Worm (Caenorhabditis elegans) whole organism, L1 larva: ENCODE results near the gene Y54G2A.12.
A peak's percentile ranks its signal among the peaks of the same experiment; 100 is the strongest.

ENCODE experiments used
- ama-1 ChIP-seq: fragments of 150-350 bp; optimal IDR thresholded peaks from 2 replicates; lab custom pipeline; 2014
- efl-1 ChIP-seq, 4 experiments: fragments of 150-350 bp; optimal IDR thresholded peaks in 3 of 4; peaks in 1 of 4; 1 replicate in 1 of 4; 2 replicates in 3 of 4; lab custom pipeline; 2014; ENCODE audit warnings: missing biosample characterization in 2 of 4, missing genetic modification characterization in 2 of 4, missing genetic modification reagents in 2 of 4
- egl-27 ChIP-seq, 2 experiments: fragments of 150-350 bp in 1 of 2; sonication (generic microtip); optimal IDR thresholded peaks; 3 replicates each; lab custom pipeline; 2017 to 2018; ENCODE audit warnings: missing biosample characterization in 2 of 2, missing genetic modification characterization in 2 of 2, missing genetic modification reagents in 2 of 2
- elt-3 ChIP-seq, 6 experiments: fragments of 150-350 bp in 1 of 6; sonication (generic microtip); optimal IDR thresholded peaks; 2 replicates each; lab custom pipeline; 2017 to 2018; ENCODE audit warnings: missing biosample characterization in 6 of 6, missing genetic modification characterization in 6 of 6, inconsistent platforms in 1 of 6
- fkh-4 ChIP-seq: sonication (generic microtip); optimal IDR thresholded peaks from 2 replicates; lab custom pipeline; 2016; ENCODE audit warnings: missing compliant biosample characterization, missing genetic modification characterization, borderline replicate concordance
- hpl-2 ChIP-seq: fragments of 150-350 bp; optimal IDR thresholded peaks from 2 replicates; lab custom pipeline; 2014; ENCODE audit warnings: missing biosample characterization, missing genetic modification reagents, missing genetic modification characterization
- lin-13 ChIP-seq: fragments of 150-350 bp; optimal IDR thresholded peaks from 2 replicates; lab custom pipeline; 2014; ENCODE audit warnings: missing biosample characterization, missing genetic modification reagents, missing genetic modification characterization
- lin-39 ChIP-seq: fragments of 150-350 bp; optimal IDR thresholded peaks from 2 replicates; lab custom pipeline; 2014; ENCODE audit warnings: missing biosample characterization, missing genetic modification reagents, missing genetic modification characterization
- nhr-77 ChIP-seq: fragments of 150-350 bp; optimal IDR thresholded peaks from 2 replicates; lab custom pipeline; 2014; ENCODE audit warnings: missing biosample characterization, missing genetic modification characterization
- nhr-85 ChIP-seq: sonication (generic microtip); peaks from one replicate; lab custom pipeline; 2016; ENCODE audit warnings: missing genetic modification characterization, inconsistent platforms, missing compliant biosample characterization
- snpc-4 ChIP-seq: fragments of 150-350 bp; optimal IDR thresholded peaks from 2 replicates; lab custom pipeline; 2014; ENCODE audit warnings: missing biosample characterization, missing genetic modification characterization
- tbx-2 ChIP-seq: sonication (generic microtip); optimal IDR thresholded peaks from 2 replicates; lab custom pipeline; 2016; ENCODE audit warnings: missing genetic modification characterization, missing compliant biosample characterization
- unc-62 ChIP-seq: fragments of 150-350 bp; optimal IDR thresholded peaks from 2 replicates; lab custom pipeline; 2014; ENCODE audit warnings: missing biosample characterization, missing genetic modification reagents, missing genetic modification characterization

- peak; percentile 79 for TF ChIP-seq lin-13 (GFP tag; lab: Kevin White, UChicago)
- TF ChIP-seq tbx-2 (tag; lab: Kevin White, UChicago): peak; percentile 88
- TF ChIP-seq snpc-4 (tag; lab: Kevin White, UChicago): peak; percentile 9
- peak; percentile 58 for TF ChIP-seq nhr-77 (tag; lab: Kevin White, UChicago)
- TF ChIP-seq fkh-4 (tag; lab: Kevin White, UChicago): no peak
- no peak for TF ChIP-seq unc-62 (GFP tag; lab: Kevin White, UChicago)
- peak in 2 of 6 experiments; percentile 55 to 56 for TF ChIP-seq elt-3 (tag; optimal IDR thresholded peaks at IDR 0.05; lab: Kevin White, UChicago)
- TF ChIP-seq hpl-2 (GFP tag; lab: Kevin White, UChicago): peak; percentile 65
- no peak for TF ChIP-seq egl-27 (tag; optimal IDR thresholded peaks at IDR 0.05; lab: Kevin White, UChicago)
- peak; percentile 69 to 71 for TF ChIP-seq efl-1 (optimal IDR thresholded peaks at IDR 0.05; lab: Kevin White, UChicago)
- peak; percentile 62 to 96 for TF ChIP-seq efl-1 (GFP tag; optimal IDR thresholded peaks at IDR 0.05 in 1 of 2; lab: Kevin White, UChicago)
- peak; percentile 96 for TF ChIP-seq nhr-85 (tag; lab: Kevin White, UChicago)
- TF ChIP-seq lin-39 (tag; lab: Kevin White, UChicago): no peak
- TF ChIP-seq ama-1 (lab: Kevin White, UChicago): peak; percentile 89
Observed at ce11 chrIV:2774500-2774899, 8.1 kb downstream of the Y54G2A.12 start.
